Worm (Caenorhabditis elegans) whole organism, dauer: ENCODE measurements around the gene rab-33.

Experiments
- unc-62 ChIP-seq: sonication (generic microtip); optimal IDR thresholded peaks from 2 replicates; lab custom pipeline; 2017; ENCODE audit warnings: missing biosample characterization, missing genetic modification reagents, missing genetic modification characterization

rab-33 gene

ce11 chrIII:10515751-10516150 is 12.1 kb upstream of the rab-33 start:
- TF ChIP-seq unc-62, result no peak

- TF ChIP-seq unc-62, result no peak
Observed at ce11 chrIII:10512570-10512969, 8.9 kb upstream of the rab-33 start.

- no peak for TF ChIP-seq unc-62
Observed at ce11 chrIII:10506699-10507248, 3.1 kb upstream of the rab-33 start, which contains the start of the genes sip-1 and sly-1. TSS of gene sip-1 (minus strand) at chrIII:10506801. TSS of gene sly-1 (plus strand) at chrIII:10507058.

ce11 chrIII:10505943-10506698 is 2.5 kb upstream of the rab-33 start:
- TF ChIP-seq unc-62, result no peak

- TF ChIP-seq unc-62, result no peak
Observed at ce11 chrIII:10505182-10505581, 1.5 kb upstream of the rab-33 start, which contains the start of the genes taf-11.3 and urm-1. TSS of gene taf-11.3 (minus strand) at chrIII:10505250. TSS of gene urm-1 (plus strand) at chrIII:10505480.

- TF ChIP-seq unc-62, result no peak
Observed at ce11 chrIII:10488052-10488451, 15.6 kb downstream of the rab-33 start, which contains the start of gene ptr-25. TSS of gene ptr-25 (plus strand) at chrIII:10488124.

- no peak for TF ChIP-seq unc-62
Observed at ce11 chrIII:10486455-10486854, 17.2 kb downstream of the rab-33 start.

- TF ChIP-seq unc-62, result no peak
Observed at ce11 chrIII:10481988-10482387, 21.7 kb downstream of the rab-33 start, which contains the start of gene D2045.8. TSS of gene D2045.8 (plus strand) at chrIII:10482288.

ce11 chrIII:10481497-10481896 is 22.2 kb downstream of the rab-33 start:
- TF ChIP-seq unc-62, result no peak

ce11 chrIII:10479180-10479579 is 24.5 kb downstream of the rab-33 start, which contains the start of gene D2045.7:
TSS of gene D2045.7 (plus strand) at chrIII:10479480.
- no peak for TF ChIP-seq unc-62

ce11 chrIII:10474945-10475344 is 28.7 kb downstream of the rab-33 start, which contains the start of gene D2045.9:
TSS of gene D2045.9 (plus strand) at chrIII:10475245.
- TF ChIP-seq unc-62, result no peak

- TF ChIP-seq unc-62, result no peak
Observed at ce11 chrIII:10470927-10471326, 32.7 kb downstream of the rab-33 start, which contains the start of gene cul-1. TSS of gene cul-1 (plus strand) at chrIII:10471237.

- TF ChIP-seq unc-62, result no peak
Observed at ce11 chrIII:10469574-10470055, 34.0 kb downstream of the rab-33 start, which contains the start of gene D2045.5. TSS of gene D2045.5 (minus strand) at chrIII:10469624.

- no peak for TF ChIP-seq unc-62
Observed at ce11 chrIII:10464455-10464854, 39.2 kb downstream of the rab-33 start.

ce11 chrIII:10463653-10464052 is 40.0 kb downstream of the rab-33 start:
- TF ChIP-seq unc-62, result no peak

ce11 chrIII:10462935-10463548 is 40.6 kb downstream of the rab-33 start:
- TF ChIP-seq unc-62, result no peak

ce11 chrIII:10461164-10461546 is 42.5 kb downstream of the rab-33 start, which contains the start of gene atx-2:
TSS of gene atx-2 (plus strand) at chrIII:10461389.
- TF ChIP-seq unc-62, result no peak
